Fruit fly (Drosophila melanogaster): ENCODE results near the gene CG6118.

DNA sequence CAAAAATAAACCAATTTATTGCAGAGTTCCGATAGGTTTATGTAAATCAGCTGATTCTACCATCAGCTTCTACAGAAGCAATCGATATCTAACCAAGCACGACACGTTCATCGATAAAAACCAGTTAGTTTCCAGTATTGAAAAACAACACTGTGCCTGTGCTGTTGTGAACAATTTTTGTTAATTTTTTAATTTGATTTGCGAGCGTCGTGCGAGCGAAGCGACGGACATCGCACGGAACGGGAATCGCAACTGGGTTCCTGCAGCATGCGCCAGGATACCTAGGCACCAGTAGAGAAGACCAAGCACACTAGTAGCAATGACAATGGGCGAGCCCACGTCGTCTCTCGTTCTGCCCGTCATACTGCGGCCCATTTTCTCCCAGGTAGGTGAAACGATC is 62.7 kb downstream of the CG6118 start, which contains the start of the genes Ccm3 and CG6136:
- TF ChIP-seq psq (optimal IDR thresholded peaks at IDR 0.05) (no peak), Myc (optimal IDR thresholded peaks at IDR 0.05) (no peak), insv (optimal IDR thresholded peaks at IDR 0.05) (no peak)

Data from Kc167 (cell line).